Fruit fly (Drosophila melanogaster) whole organism, wandering third instar larva: Measurements from ENCODE around the gene EMC6.

ENCODE experiments used
- Abd-B ChIP-seq: fragments of >200 bp; optimal IDR thresholded peaks from 2 replicates; lab custom pipeline; 2017; ENCODE audit warnings: missing biosample characterization, missing genetic modification characterization
- CG32264 ChIP-seq: fragments of 200-800 bp; sonication (Bioruptor generic); optimal IDR thresholded peaks from 2 replicates; lab custom pipeline; 2016; ENCODE audit warnings: missing biosample characterization, missing genetic modification characterization
- CG9705 ChIP-seq: fragments of 200-800 bp; sonication (Bioruptor generic); optimal IDR thresholded peaks from 2 replicates; lab custom pipeline; 2018; ENCODE audit warnings: missing biosample characterization, mild to moderate bottlenecking, missing genetic modification characterization
- CrebA ChIP-seq: fragments of 200-800 bp; sonication (Bioruptor generic); optimal IDR thresholded peaks from 2 replicates; lab custom pipeline; 2016; ENCODE audit warnings: missing biosample characterization, mild to moderate bottlenecking, missing genetic modification characterization, borderline replicate concordance
- Dfd ChIP-seq: fragments of >200 bp; optimal IDR thresholded peaks from 2 replicates; lab custom pipeline; 2017; ENCODE audit warnings: missing biosample characterization, missing genetic modification characterization
- Dif ChIP-seq: fragments of 200-275, 200-300 bp; sonication (Bioruptor generic); optimal IDR thresholded peaks from 2 replicates; lab custom pipeline; 2018; ENCODE audit warnings: missing biosample characterization, missing genetic modification characterization; ENCODE audit not compliant: partially characterized antibody
- GATAd ChIP-seq: sonication (Bioruptor generic); optimal IDR thresholded peaks from 2 replicates; lab custom pipeline; 2016; ENCODE audit warnings: missing biosample characterization, missing genetic modification characterization
- HLH106 ChIP-seq: fragments of 200-800 bp; optimal IDR thresholded peaks from 3 replicates; lab custom pipeline; 2019; ENCODE audit warnings: missing biosample characterization, mild to moderate bottlenecking, missing genetic modification characterization, moderate library complexity
- Hr78 ChIP-seq: fragments of >200 bp; optimal IDR thresholded peaks from 2 replicates; lab custom pipeline; 2017; ENCODE audit warnings: missing biosample characterization, missing genetic modification characterization
- Hr83 ChIP-seq: fragments of 200-300 bp; sonication (Bioruptor generic); optimal IDR thresholded peaks from 2 replicates; lab custom pipeline; 2016; ENCODE audit warnings: missing biosample characterization, mild to moderate bottlenecking, missing genetic modification characterization, moderate library complexity; ENCODE audit not compliant: poor library complexity, severe bottlenecking
- Jra ChIP-seq: sonication (Bioruptor generic); optimal IDR thresholded peaks from 2 replicates; lab custom pipeline; 2016; ENCODE audit warnings: missing biosample characterization, missing genetic modification characterization
- Mio ChIP-seq: sonication (Bioruptor generic); optimal IDR thresholded peaks from 2 replicates; lab custom pipeline; 2016; ENCODE audit warnings: missing biosample characterization, missing genetic modification characterization
- Myc ChIP-seq: fragments of >200 bp; optimal IDR thresholded peaks from 2 replicates; lab custom pipeline; 2017
- OdsH ChIP-seq: fragments of 200-800 bp; sonication (Bioruptor generic); optimal IDR thresholded peaks from 2 replicates; lab custom pipeline; 2016; ENCODE audit warnings: missing biosample characterization, mild to moderate bottlenecking, missing genetic modification characterization
- Rel ChIP-seq, 2 experiments: fragments of 200-800 bp; sonication (Bioruptor generic) in 1 of 2; optimal IDR thresholded peaks; 2 replicates in 1 of 2; 3 replicates in 1 of 2; lab custom pipeline; 2016 to 2019; ENCODE audit warnings: mild to moderate bottlenecking in 2 of 2, missing biosample characterization in 2 of 2, missing genetic modification characterization in 2 of 2, moderate library complexity in 1 of 2
- Sp1 ChIP-seq: fragments of 200-800 bp; sonication (Bioruptor generic); optimal IDR thresholded peaks from 3 replicates; lab custom pipeline; 2019; ENCODE audit warnings: missing biosample characterization, mild to moderate bottlenecking, missing genetic modification characterization, moderate library complexity
- Vsx2 ChIP-seq: fragments of 200-300, 225-300 bp; sonication (Bioruptor generic); optimal IDR thresholded peaks from 2 replicates; lab custom pipeline; 2018; ENCODE audit warnings: missing biosample characterization, missing genetic modification characterization; ENCODE audit not compliant: partially characterized antibody
- brk ChIP-seq: fragments of 200-800 bp; sonication (Bioruptor generic); optimal IDR thresholded peaks from 2 replicates; lab custom pipeline; 2016; ENCODE audit warnings: missing biosample characterization, mild to moderate bottlenecking, missing genetic modification characterization
- dl ChIP-seq, 2 experiments: fragments of 175-275, 200-275 bp in 1 of 2; fragments of 200-275 bp in 1 of 2; sonication (Bioruptor generic); optimal IDR thresholded peaks; lab custom pipeline; 2018; ENCODE audit warnings: mild to moderate bottlenecking in 2 of 2, missing biosample characterization in 2 of 2, missing genetic modification characterization in 2 of 2, moderate library complexity in 2 of 2; ENCODE audit not compliant: partially characterized antibody in 2 of 2, insufficient read depth in 1 of 2
- dmrt93B ChIP-seq: fragments of 200-800 bp; sonication (Bioruptor generic); optimal IDR thresholded peaks from 2 replicates; lab custom pipeline; 2018; ENCODE audit warnings: missing biosample characterization, mild to moderate bottlenecking, missing genetic modification characterization
- ey ChIP-seq: fragments of 200-800 bp; sonication (Bioruptor generic); optimal IDR thresholded peaks from 2 replicates; lab custom pipeline; 2016; ENCODE audit warnings: missing biosample characterization, missing genetic modification characterization
- foxo ChIP-seq, 2 experiments: fragments of 200-800 bp; sonication (Bioruptor generic); optimal IDR thresholded peaks; 2 replicates in 1 of 2; 3 replicates in 1 of 2; lab custom pipeline; 2016 to 2017; ENCODE audit warnings: missing biosample characterization in 2 of 2, missing genetic modification characterization in 2 of 2
- h ChIP-seq: fragments of 200-800 bp; sonication (Bioruptor generic); optimal IDR thresholded peaks from 3 replicates; lab custom pipeline; 2016; ENCODE audit warnings: missing biosample characterization, mild to moderate bottlenecking, missing genetic modification characterization
- jim ChIP-seq: fragments of 175-275, 200-325 bp; sonication (Bioruptor generic); optimal IDR thresholded peaks from 2 replicates; lab custom pipeline; 2016; ENCODE audit warnings: missing biosample characterization, mild to moderate bottlenecking, missing genetic modification characterization
- pan ChIP-seq: fragments of >200 bp; optimal IDR thresholded peaks from 2 replicates; lab custom pipeline; 2017
- psq ChIP-seq: fragments of 200-800 bp; sonication (Bioruptor generic); optimal IDR thresholded peaks from 3 replicates; lab custom pipeline; 2017; ENCODE audit warnings: missing biosample characterization, mild to moderate bottlenecking, missing genetic modification characterization, moderate library complexity
- rgr ChIP-seq: fragments of 200-800 bp; sonication (Bioruptor generic); optimal IDR thresholded peaks from 3 replicates; lab custom pipeline; 2016; ENCODE audit warnings: missing biosample characterization, mild to moderate bottlenecking, missing genetic modification characterization
- sage ChIP-seq: fragments of 200-800 bp; sonication (Bioruptor generic); optimal IDR thresholded peaks from 2 replicates; lab custom pipeline; 2016; ENCODE audit warnings: missing biosample characterization, mild to moderate bottlenecking, missing genetic modification characterization
- sv ChIP-seq: fragments of 200-800 bp; sonication (Bioruptor generic); optimal IDR thresholded peaks from 3 replicates; lab custom pipeline; 2016; ENCODE audit warnings: missing biosample characterization, missing genetic modification characterization
- tai ChIP-seq: sonication (Bioruptor generic); optimal IDR thresholded peaks from 2 replicates; lab custom pipeline; 2016; ENCODE audit warnings: missing biosample characterization, missing genetic modification characterization

Gene EMC6

dm6 chr3R:25036644-25037043 is 11.8 kb upstream of the EMC6 start, which contains the start of gene CG31115:
CG31115 (plus strand) TSS chr3R:25036944.
- TF ChIP-seq h (GFP tag; lab: Kevin White, UChicago) (no peak), jim (GFP tag; lab: Kevin White, UChicago) (no peak), sv (GFP tag; lab: Kevin White, UChicago) (no peak), Dif (GFP tag; lab: Kevin White, UChicago) (no peak), Sp1 (GFP tag; lab: Kevin White, UChicago) (no peak)

dm6 chr3R:25033142-25033586 is 8.3 kb upstream of the EMC6 start, which contains the start of gene Smg6:
Smg6 (minus strand) TSS chr3R:25033465.
- TF ChIP-seq Sp1 (GFP tag; lab: Kevin White, UChicago) = no peak
- TF ChIP-seq Hr83 = peak; percentile 20
- TF ChIP-seq, all 38 proteins: peak for 1

dm6 chr3R:25032686-25033085 is 7.9 kb upstream of the EMC6 start:
- no peak for TF ChIP-seq tai (GFP tag; lab: Kevin White, UChicago)
- TF ChIP-seq pan (lab: Kevin White, UChicago) = no peak
- no peak for TF ChIP-seq Mio (GFP tag; lab: Kevin White, UChicago)
- TF ChIP-seq Jra (GFP tag; lab: Kevin White, UChicago) = no peak
- no peak for TF ChIP-seq Dfd (GFP tag; lab: Kevin White, UChicago)
- no peak for TF ChIP-seq Myc (lab: Kevin White, UChicago)
- TF ChIP-seq Vsx2 (GFP tag; lab: Kevin White, UChicago) = no peak
- TF ChIP-seq GATAd (GFP tag; lab: Kevin White, UChicago) = no peak
- TF ChIP-seq OdsH (GFP tag; lab: Kevin White, UChicago) = no peak
- no peak for TF ChIP-seq Hr78 (GFP tag; lab: Kevin White, UChicago)
- TF ChIP-seq rgr (GFP tag; lab: Kevin White, UChicago) = no peak
- TF ChIP-seq Abd-B = no peak
- TF ChIP-seq Dif (GFP tag; lab: Kevin White, UChicago) = no peak
- TF ChIP-seq foxo (GFP tag; optimal IDR thresholded peaks at IDR 0.05; lab: Kevin White, UChicago) = no peak
- no peak for TF ChIP-seq HLH106 (tag; lab: Kevin White, UChicago)
- TF ChIP-seq, all 38 proteins: peak for 0

dm6 chr3R:25027281-25028219 is 2.7 kb upstream of the EMC6 start:
- peak; percentile 72 to 81 for TF ChIP-seq foxo (GFP tag; optimal IDR thresholded peaks at IDR 0.05; lab: Kevin White, UChicago)
- no peak for TF ChIP-seq brk
- no peak for TF ChIP-seq sage (GFP tag; lab: Kevin White, UChicago)
- TF ChIP-seq HLH106 (tag; lab: Kevin White, UChicago) = no peak
- peak; percentile 77 for TF ChIP-seq h (GFP tag; lab: Kevin White, UChicago)
- no peak for TF ChIP-seq pan (lab: Kevin White, UChicago)
- peak; percentile 50 for TF ChIP-seq Jra (GFP tag; lab: Kevin White, UChicago)
- TF ChIP-seq dmrt93B (GFP tag; lab: Kevin White, UChicago) = no peak
- TF ChIP-seq ey (GFP tag; lab: Kevin White, UChicago) = peak; percentile 72
- no peak for TF ChIP-seq GATAd (GFP tag; lab: Kevin White, UChicago)
- no peak for TF ChIP-seq sv (GFP tag; lab: Kevin White, UChicago)
- peak; percentile 79 for TF ChIP-seq Sp1 (GFP tag; lab: Kevin White, UChicago)
- TF ChIP-seq Rel (GFP tag; optimal IDR thresholded peaks at IDR 0.05; lab: Kevin White, UChicago) = no peak
- peak; percentile 13 for TF ChIP-seq Rel (tag; optimal IDR thresholded peaks at IDR 0.05; lab: Kevin White, UChicago)
- TF ChIP-seq CG9705 (GFP tag; lab: Kevin White, UChicago) = peak; percentile 2
- no peak for TF ChIP-seq CrebA (GFP tag; lab: Kevin White, UChicago)
- TF ChIP-seq rgr (GFP tag; lab: Kevin White, UChicago) = peak; percentile 69
- TF ChIP-seq Dif (GFP tag; lab: Kevin White, UChicago) = peak; percentile 45
- peak; percentile 39 for TF ChIP-seq Mio (GFP tag; lab: Kevin White, UChicago)
- TF ChIP-seq psq (GFP tag; lab: Kevin White, UChicago) = peak; percentile 60
- no peak for TF ChIP-seq dl (GFP tag; optimal IDR thresholded peaks at IDR 0.05; lab: Kevin White, UChicago; ENCODE audit: insufficient read depth in 1 of 2, partially characterized antibody in 2 of 2)
- TF ChIP-seq CG32264 = peak; percentile 79
- no peak for TF ChIP-seq Myc (lab: Kevin White, UChicago)
- peak; percentile 71 for TF ChIP-seq OdsH (GFP tag; lab: Kevin White, UChicago)
- TF ChIP-seq Hr83 = peak; percentile 8
- TF ChIP-seq, all 38 proteins: peak for 14
